Worm (Caenorhabditis elegans) whole organism, L4/young adult: ENCODE measurements around the gene cdh-10.

Experiments used
- W03F9.2 ChIP-seq: fragments of 150-350 bp; optimal IDR thresholded peaks from 2 replicates; lab custom pipeline; 2014; ENCODE audit warnings: missing biosample characterization, missing genetic modification characterization
- dao-5 ChIP-seq: sonication (generic microtip); optimal IDR thresholded peaks from 2 replicates; lab custom pipeline; 2016; ENCODE audit warnings: missing genotype, missing genetic modification characterization, moderate library complexity, missing compliant biosample characterization
- him-1 ChIP-seq: sonication (generic microtip); optimal IDR thresholded peaks from 2 replicates; lab custom pipeline; 2016; ENCODE audit warnings: missing genotype, missing genetic modification reagents, missing genetic modification characterization, missing compliant biosample characterization

DNA sequence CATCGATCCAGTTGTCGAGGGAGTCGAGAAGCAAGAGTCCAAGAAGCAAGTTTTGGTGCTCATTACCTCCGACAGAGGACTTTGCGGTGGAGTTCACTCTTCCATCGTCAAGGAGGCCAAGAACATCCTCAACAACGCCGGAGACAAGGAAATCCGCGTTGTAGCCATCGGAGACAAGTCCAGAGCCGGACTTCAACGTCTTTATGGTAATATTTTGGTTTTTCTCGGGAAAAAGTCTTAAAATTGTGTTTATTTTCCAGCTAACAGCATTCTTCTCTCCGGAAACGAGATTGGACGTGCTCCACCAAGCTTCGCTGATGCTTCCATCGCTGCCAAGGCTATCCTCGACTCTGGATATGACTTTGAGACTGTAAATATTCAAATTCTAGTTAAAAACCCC, 32.9 kb upstream of the cdh-10 start:
- TF ChIP-seq dao-5 (tag; lab: Kevin White, UChicago) = no peak
- TF ChIP-seq W03F9.2 (tag; lab: Kevin White, UChicago) = no peak
- TF ChIP-seq him-1 (tag; lab: Kevin White, UChicago) = no peak
